Fruit fly (Drosophila melanogaster) whole organism, embryonic: Measurements from ENCODE around the gene CG46397.
A peak's percentile ranks its signal among the peaks of the same experiment; 100 is the strongest.

ENCODE experiments used
- B-H2 ChIP-seq: fragments of 200-800 bp; sonication (Bioruptor generic); optimal IDR thresholded peaks from 2 replicates; lab custom pipeline; 2018; ENCODE audit warnings: missing biosample characterization, mild to moderate bottlenecking, missing genetic modification characterization
- CG1024 ChIP-seq: fragments of 200-800 bp; sonication (Bioruptor generic); IDR thresholded peaks from 2 replicates; pipeline ENCODE4 v1.3.6; 2022; ENCODE audit warnings: missing biosample characterization, missing genetic modification characterization
- CG10462 ChIP-seq: fragments of 200-800 bp; sonication (Bioruptor generic); optimal IDR thresholded peaks from 2 replicates; lab custom pipeline; 2016; ENCODE audit warnings: missing biosample characterization, missing genetic modification characterization
- CG12236 ChIP-seq: fragments of 200-800 bp; sonication (Bioruptor generic); optimal IDR thresholded peaks from 2 replicates; lab custom pipeline; 2016; ENCODE audit warnings: missing biosample characterization, missing genetic modification characterization
- CG12769 ChIP-seq: fragments of 200-800 bp; sonication (Bioruptor generic); optimal IDR thresholded peaks from 2 replicates; lab custom pipeline; 2019; ENCODE audit warnings: missing biosample characterization, mild to moderate bottlenecking, missing genetic modification characterization, moderate library complexity
- CG1603 ChIP-seq: fragments of 200-800 bp; sonication (Bioruptor generic); optimal IDR thresholded peaks from 2 replicates; lab custom pipeline; 2019; ENCODE audit warnings: missing biosample characterization, mild to moderate bottlenecking, missing genetic modification characterization, moderate library complexity
- CG3838 ChIP-seq: fragments of 200-800 bp; sonication (Bioruptor generic); optimal IDR thresholded peaks from 3 replicates; lab custom pipeline; 2016; ENCODE audit warnings: missing biosample characterization, missing genetic modification characterization
- CG5953 ChIP-seq: fragments of 200-800 bp; sonication (Bioruptor generic); IDR thresholded peaks from 2 replicates; pipeline ENCODE4 v1.3.6; 2022; ENCODE audit warnings: missing biosample characterization, missing genetic modification characterization
- CG6683 ChIP-seq: fragments of 200-800 bp; sonication (Bioruptor generic); optimal IDR thresholded peaks from 2 replicates; lab custom pipeline; 2017; ENCODE audit warnings: missing biosample characterization, mild to moderate bottlenecking, missing genetic modification characterization, missing genetic modification reagents
- CG6813 ChIP-seq: fragments of 200-800 bp; sonication (Bioruptor generic); optimal IDR thresholded peaks from 2 replicates; lab custom pipeline; 2017; ENCODE audit warnings: missing biosample characterization, missing genetic modification characterization, mild to moderate bottlenecking, moderate library complexity, missing genetic modification reagents
- CG8924 ChIP-seq: fragments of 200-800 bp; optimal IDR thresholded peaks from 3 replicates; lab custom pipeline; 2019; ENCODE audit warnings: missing biosample characterization, mild to moderate bottlenecking, missing genetic modification characterization, moderate library complexity
- CG9932 ChIP-seq: fragments of 200-800 bp; sonication (Bioruptor generic); IDR thresholded peaks from 2 replicates; pipeline ENCODE4 v1.3.6; 2022; ENCODE audit warnings: missing biosample characterization, missing genetic modification characterization
- CrebB ChIP-seq: fragments of 200-800 bp; sonication (Bioruptor generic); optimal IDR thresholded peaks from 3 replicates; lab custom pipeline; 2018; ENCODE audit warnings: missing biosample characterization, mild to moderate bottlenecking, missing genetic modification characterization
- D ChIP-seq, 2 experiments: fragments of 200-800 bp in 1 of 2; fragments of >200 bp in 1 of 2; sonication (Bioruptor generic) in 1 of 2; optimal IDR thresholded peaks; 2 replicates in 1 of 2; 3 replicates in 1 of 2; lab custom pipeline; 2017; ENCODE audit warnings: mild to moderate bottlenecking in 1 of 2, missing biosample characterization in 1 of 2, missing genetic modification characterization in 1 of 2, missing genetic modification reagents in 1 of 2
- Dp ChIP-seq: fragments of 200-800 bp; sonication (Bioruptor generic); optimal IDR thresholded peaks from 2 replicates; lab custom pipeline; 2018; ENCODE audit warnings: missing biosample characterization, mild to moderate bottlenecking, missing genetic modification characterization, moderate library complexity
- Ets97D ChIP-seq: fragments of 200-800 bp; sonication (Bioruptor generic); optimal IDR thresholded peaks from 3 replicates; lab custom pipeline; 2016; ENCODE audit warnings: missing biosample characterization, missing genetic modification characterization
- Fer2 ChIP-seq: fragments of 200-800 bp; sonication (Bioruptor generic); optimal IDR thresholded peaks from 2 replicates; lab custom pipeline; 2018; ENCODE audit warnings: missing biosample characterization, mild to moderate bottlenecking, missing genetic modification characterization, moderate library complexity
- Fer3 ChIP-seq: fragments of 200-800 bp; sonication (Bioruptor generic); optimal IDR thresholded peaks from 2 replicates; lab custom pipeline; 2018; ENCODE audit warnings: missing biosample characterization, mild to moderate bottlenecking, missing genetic modification characterization, moderate library complexity
- Gsc ChIP-seq: fragments of 200-800 bp; sonication (Bioruptor generic); IDR thresholded peaks from 2 replicates; pipeline ENCODE4 v1.3.6; 2022; ENCODE audit warnings: missing biosample characterization, missing genetic modification characterization
- HLH3B ChIP-seq: fragments of 200-800 bp; sonication (Bioruptor generic); IDR thresholded peaks from 2 replicates; pipeline ENCODE4 v1.3.6; 2022; ENCODE audit warnings: missing biosample characterization, missing genetic modification characterization
- Hr78 ChIP-seq, 2 experiments: fragments of 200-800 bp in 1 of 2; fragments of >200 bp in 1 of 2; sonication (Bioruptor generic) in 1 of 2; optimal IDR thresholded peaks; 2 replicates each; lab custom pipeline; 2017 to 2019; ENCODE audit warnings: missing biosample characterization in 2 of 2, missing genetic modification characterization in 2 of 2, mild to moderate bottlenecking in 1 of 2, moderate library complexity in 1 of 2
- Lim3 ChIP-seq: fragments of 200-800 bp; sonication (Bioruptor generic); IDR thresholded peaks from 2 replicates; pipeline ENCODE4 v1.3.6; 2022; ENCODE audit warnings: missing biosample characterization, missing genetic modification characterization
- MTF-1 ChIP-seq: fragments of 200-800 bp; sonication (Bioruptor generic); optimal IDR thresholded peaks from 2 replicates; lab custom pipeline; 2018; ENCODE audit warnings: missing biosample characterization, mild to moderate bottlenecking, missing genetic modification characterization, borderline replicate concordance
- Mad ChIP-seq: fragments of 200-800 bp; sonication (Bioruptor generic); optimal IDR thresholded peaks from 2 replicates; lab custom pipeline; 2016; ENCODE audit warnings: missing biosample characterization, missing genetic modification characterization
- NK7.1 ChIP-seq: fragments of 200-800 bp; sonication (Bioruptor generic); optimal IDR thresholded peaks from 3 replicates; lab custom pipeline; 2016; ENCODE audit warnings: missing biosample characterization, missing genetic modification characterization
- Six4 ChIP-seq: fragments of 200-800 bp; sonication (Bioruptor generic); optimal IDR thresholded peaks from 2 replicates; lab custom pipeline; 2016; ENCODE audit warnings: missing biosample characterization, missing genetic modification characterization
- Sox100B ChIP-seq: fragments of 200-800 bp; sonication (Bioruptor generic); optimal IDR thresholded peaks from 3 replicates; lab custom pipeline; 2018; ENCODE audit warnings: missing biosample characterization, mild to moderate bottlenecking, missing genetic modification characterization
- Vsx1 ChIP-seq: fragments of 200-800 bp; sonication (Bioruptor generic); optimal IDR thresholded peaks from 2 replicates; lab custom pipeline; 2017; ENCODE audit warnings: missing biosample characterization, mild to moderate bottlenecking, missing genetic modification characterization, missing genetic modification reagents
- YL-1 ChIP-seq: fragments of 200-800 bp; sonication (Bioruptor generic); optimal IDR thresholded peaks from 3 replicates; lab custom pipeline; 2017; ENCODE audit warnings: missing biosample characterization, mild to moderate bottlenecking, missing genetic modification characterization
- ab ChIP-seq: fragments of 200-800 bp; sonication (Bioruptor generic); optimal IDR thresholded peaks from 2 replicates; lab custom pipeline; 2016; ENCODE audit warnings: missing biosample characterization, missing genetic modification characterization
- corto ChIP-seq: fragments of 200-800 bp; sonication (Bioruptor generic); optimal IDR thresholded peaks from 2 replicates; lab custom pipeline; 2016; ENCODE audit warnings: missing biosample characterization, mild to moderate bottlenecking, missing genetic modification characterization, moderate library complexity
- dmrt11E ChIP-seq: fragments of 200-800 bp; sonication (Bioruptor generic); optimal IDR thresholded peaks from 3 replicates; lab custom pipeline; 2018; ENCODE audit warnings: missing biosample characterization, mild to moderate bottlenecking, missing genetic modification characterization, moderate library complexity
- eve ChIP-seq, 2 experiments: fragments of >200 bp; optimal IDR thresholded peaks; 2 replicates each; lab custom pipeline; 2017; ENCODE audit warnings: missing biosample characterization in 2 of 2, missing genetic modification characterization in 2 of 2
- gcm ChIP-seq: fragments of 200-800 bp; sonication (Bioruptor generic); optimal IDR thresholded peaks from 2 replicates; lab custom pipeline; 2019; ENCODE audit warnings: missing biosample characterization, mild to moderate bottlenecking, missing genetic modification characterization, moderate library complexity
- ken ChIP-seq: fragments of 200-800 bp; sonication (Bioruptor generic); IDR thresholded peaks from 3 replicates; pipeline ENCODE4 v1.3.6; 2022; ENCODE audit warnings: missing biosample characterization, missing genetic modification characterization
- onecut ChIP-seq: fragments of 200-800 bp; sonication (Bioruptor generic); IDR thresholded peaks from 2 replicates; pipeline ENCODE4 v1.3.6; 2022; ENCODE audit warnings: missing biosample characterization, missing genetic modification characterization
- p53 ChIP-seq: fragments of 200-800 bp; sonication (Bioruptor generic); optimal IDR thresholded peaks from 2 replicates; lab custom pipeline; 2016; ENCODE audit warnings: missing biosample characterization, missing genetic modification characterization
- pan ChIP-seq, 4 experiments: fragments of >200 bp in 3 of 4; fragments of 200-800 bp in 1 of 4; sonication (Bioruptor generic) in 1 of 4; optimal IDR thresholded peaks in 3 of 4; IDR thresholded peaks in 1 of 4; 2 replicates each; pipeline versions ENCODE4 v1.3.6 to Lab custom; 2017 to 2022; ENCODE audit warnings: missing biosample characterization in 2 of 4, missing genetic modification characterization in 2 of 4, mixed read lengths in 1 of 4
- phol ChIP-seq: fragments of 200-800 bp; sonication (Bioruptor generic); optimal IDR thresholded peaks from 3 replicates; lab custom pipeline; 2018; ENCODE audit warnings: missing biosample characterization, mild to moderate bottlenecking, missing genetic modification characterization, moderate library complexity
- psq ChIP-seq: fragments of 200-800 bp; sonication (Bioruptor generic); optimal IDR thresholded peaks from 2 replicates; lab custom pipeline; 2017; ENCODE audit warnings: missing biosample characterization, missing genetic modification characterization
- pzg ChIP-seq: fragments of 200-800 bp; sonication (Bioruptor generic); optimal IDR thresholded peaks from 3 replicates; lab custom pipeline; 2018; ENCODE audit warnings: missing biosample characterization, mild to moderate bottlenecking, missing genetic modification characterization, moderate library complexity
- sd ChIP-seq: fragments of 200-800 bp; sonication (Bioruptor generic); optimal IDR thresholded peaks from 3 replicates; lab custom pipeline; 2018; ENCODE audit warnings: missing biosample characterization, mild to moderate bottlenecking, missing genetic modification characterization, moderate library complexity
- ssp ChIP-seq: fragments of 200-800 bp; sonication (Bioruptor generic); IDR thresholded peaks from 2 replicates; pipeline ENCODE4 v1.3.6; 2022; ENCODE audit warnings: missing biosample characterization, missing genetic modification characterization
- sug ChIP-seq: fragments of 200-800 bp; optimal IDR thresholded peaks from 2 replicates; lab custom pipeline; 2019; ENCODE audit warnings: missing biosample characterization, mild to moderate bottlenecking, missing genetic modification characterization, moderate library complexity
- tio ChIP-seq: fragments of 200-800 bp; sonication (Bioruptor generic); optimal IDR thresholded peaks from 2 replicates; lab custom pipeline; 2017; ENCODE audit warnings: missing biosample characterization, missing genetic modification characterization, inconsistent platforms
- tx ChIP-seq: fragments of 200-800 bp; sonication (Bioruptor generic); optimal IDR thresholded peaks from 2 replicates; lab custom pipeline; 2016; ENCODE audit warnings: missing biosample characterization, missing genetic modification characterization
- zfh1 ChIP-seq: fragments of 200-800 bp; sonication (Bioruptor generic); IDR thresholded peaks from 3 replicates; pipeline ENCODE4 v1.3.6; 2022; ENCODE audit warnings: missing biosample characterization, missing genetic modification characterization

Gene CG46397

dm6 chr2L:8951184-8951934, 4.3 kb downstream of the CG46397 start, which contains the start of gene C1GalTA (continued):
- peak; percentile 99 for TF ChIP-seq Sox100B
- TF ChIP-seq Hr78 (GFP tag; optimal IDR thresholded peaks at IDR 0.05; lab: Kevin White, UChicago), result peak in 1 of 2 experiments; percentile 94
- TF ChIP-seq CrebB, result peak; percentile 98
- peak; percentile 95 for TF ChIP-seq sd (tag; lab: Kevin White, UChicago)
- TF ChIP-seq eve (GFP tag; optimal IDR thresholded peaks at IDR 0.05; lab: Kevin White, UChicago), result peak in 1 of 2 experiments; percentile 78
- peak; percentile 80 for TF ChIP-seq psq (GFP tag; lab: Kevin White, UChicago)
- peak; percentile 92 for TF ChIP-seq CG9932 (GFP tag; lab: Robert Waterston, UW)
- TF ChIP-seq Ets97D (GFP tag; lab: Kevin White, UChicago), result no peak
- TF ChIP-seq onecut (GFP tag; lab: Robert Waterston, UW), result peak; percentile 89
- peak; percentile 22 for TF ChIP-seq ab
- peak; percentile 57 for TF ChIP-seq Mad (GFP tag; lab: Kevin White, UChicago)
- TF ChIP-seq Gsc (GFP tag; lab: Robert Waterston, UW), result no peak
- TF ChIP-seq gcm (GFP tag; lab: Kevin White, UChicago), result peak; percentile 99
- peak; percentile 96 for TF ChIP-seq sug
- peak; percentile 94 for TF ChIP-seq HLH3B (GFP tag; lab: Robert Waterston, UW)
- TF ChIP-seq Lim3 (GFP tag; lab: Robert Waterston, UW), result no peak
- TF ChIP-seq Fer2 (tag; lab: Kevin White, UChicago), result peak; percentile 95
- peak; percentile 99 for TF ChIP-seq phol (tag; lab: Kevin White, UChicago)
- TF ChIP-seq corto (GFP tag; lab: Kevin White, UChicago), result peak; percentile 59
- TF ChIP-seq pan (optimal IDR thresholded peaks at IDR 0.05; lab: Kevin White, UChicago), result no peak
- peak in 1 of 2 experiments; percentile 97 for TF ChIP-seq pan (GFP tag; optimal IDR thresholded peaks at IDR 0.05 in 1 of 2, IDR thresholded peaks at IDR 0.05 in 1 of 2)
- peak; percentile 94 for TF ChIP-seq B-H2 (GFP tag; lab: Kevin White, UChicago)
- peak; percentile 98 for TF ChIP-seq dmrt11E (tag; lab: Kevin White, UChicago)
- peak; percentile 91 for TF ChIP-seq ssp
- TF ChIP-seq Dp (GFP tag; lab: Kevin White, UChicago), result peak; percentile 35
- TF ChIP-seq CG3838 (GFP tag; lab: Kevin White, UChicago), result no peak
- peak; percentile 98 for TF ChIP-seq Fer3 (tag; lab: Kevin White, UChicago)
- peak; percentile 90 for TF ChIP-seq Vsx1
- TF ChIP-seq D (optimal IDR thresholded peaks at IDR 0.05; lab: Kevin White, UChicago), result no peak
- peak; percentile 97 for TF ChIP-seq D (GFP tag; optimal IDR thresholded peaks at IDR 0.05; lab: Kevin White, UChicago)
- TF ChIP-seq tio, result peak; percentile 95
- TF ChIP-seq ken (GFP tag; lab: Robert Waterston, UW), result peak; percentile 80
- peak; percentile 100 for TF ChIP-seq CG8924 (tag; lab: Kevin White, UChicago)
- peak; percentile 91 for TF ChIP-seq zfh1 (GFP tag; lab: Robert Waterston, UW)
- TF ChIP-seq CG5953 (GFP tag; lab: Robert Waterston, UW), result peak; percentile 84; the same call in 1 of the 2 replicates
- peak; percentile 90 for TF ChIP-seq CG10462 (GFP tag; lab: Kevin White, UChicago)
- peak; percentile 90 for TF ChIP-seq YL-1
- TF ChIP-seq MTF-1 (GFP tag; lab: Kevin White, UChicago), result peak; percentile 85
- TF ChIP-seq CG6813 (GFP tag; lab: Kevin White, UChicago), result peak; percentile 96
- TF ChIP-seq CG6683, result peak; percentile 98
- TF ChIP-seq CG12769, result peak; percentile 61
- TF ChIP-seq CG1024 (GFP tag; lab: Robert Waterston, UW), result peak; percentile 76
- TF ChIP-seq tx (GFP tag; lab: Kevin White, UChicago), result peak; percentile 6
- TF ChIP-seq NK7.1 (GFP tag; lab: Kevin White, UChicago), result peak; percentile 43
- no peak for TF ChIP-seq CG12236 (GFP tag; lab: Kevin White, UChicago)
- TF ChIP-seq pzg (GFP tag; lab: Kevin White, UChicago), result peak; percentile 6
- TF ChIP-seq CG1603, result peak; percentile 6
- no peak for TF ChIP-seq p53 (GFP tag; lab: Kevin White, UChicago)
- peak; percentile 96 for TF ChIP-seq Six4 (GFP tag; lab: Kevin White, UChicago)
